Fruit fly (Drosophila melanogaster) whole organism, wandering third instar larva: Measurements from ENCODE around the gene CG8301.

Source experiments
- Abd-B ChIP-seq: fragments of >200 bp; optimal IDR thresholded peaks from 2 replicates; lab custom pipeline; 2017; ENCODE audit warnings: missing biosample characterization, missing genetic modification characterization
- CG32264 ChIP-seq: fragments of 200-800 bp; sonication (Bioruptor generic); optimal IDR thresholded peaks from 2 replicates; lab custom pipeline; 2016; ENCODE audit warnings: missing biosample characterization, missing genetic modification characterization
- CG9705 ChIP-seq: fragments of 200-800 bp; sonication (Bioruptor generic); optimal IDR thresholded peaks from 2 replicates; lab custom pipeline; 2018; ENCODE audit warnings: missing biosample characterization, mild to moderate bottlenecking, missing genetic modification characterization
- CrebA ChIP-seq: fragments of 200-800 bp; sonication (Bioruptor generic); optimal IDR thresholded peaks from 2 replicates; lab custom pipeline; 2016; ENCODE audit warnings: missing biosample characterization, mild to moderate bottlenecking, missing genetic modification characterization, borderline replicate concordance
- Dfd ChIP-seq: fragments of >200 bp; optimal IDR thresholded peaks from 2 replicates; lab custom pipeline; 2017; ENCODE audit warnings: missing biosample characterization, missing genetic modification characterization
- Dif ChIP-seq: fragments of 200-275, 200-300 bp; sonication (Bioruptor generic); optimal IDR thresholded peaks from 2 replicates; lab custom pipeline; 2018; ENCODE audit warnings: missing biosample characterization, missing genetic modification characterization; ENCODE audit not compliant: partially characterized antibody
- GATAd ChIP-seq: sonication (Bioruptor generic); optimal IDR thresholded peaks from 2 replicates; lab custom pipeline; 2016; ENCODE audit warnings: missing biosample characterization, missing genetic modification characterization
- HLH106 ChIP-seq: fragments of 200-800 bp; optimal IDR thresholded peaks from 3 replicates; lab custom pipeline; 2019; ENCODE audit warnings: missing biosample characterization, mild to moderate bottlenecking, missing genetic modification characterization, moderate library complexity
- Hnf4 ChIP-seq: fragments of 200-800 bp; sonication (Bioruptor generic); optimal IDR thresholded peaks from 2 replicates; lab custom pipeline; 2016; ENCODE audit warnings: missing biosample characterization, mild to moderate bottlenecking, missing genetic modification characterization
- Hr78 ChIP-seq: fragments of >200 bp; optimal IDR thresholded peaks from 2 replicates; lab custom pipeline; 2017; ENCODE audit warnings: missing biosample characterization, missing genetic modification characterization
- Hr83 ChIP-seq: fragments of 200-300 bp; sonication (Bioruptor generic); optimal IDR thresholded peaks from 2 replicates; lab custom pipeline; 2016; ENCODE audit warnings: missing biosample characterization, mild to moderate bottlenecking, missing genetic modification characterization, moderate library complexity; ENCODE audit not compliant: poor library complexity, severe bottlenecking
- Jra ChIP-seq: sonication (Bioruptor generic); optimal IDR thresholded peaks from 2 replicates; lab custom pipeline; 2016; ENCODE audit warnings: missing biosample characterization, missing genetic modification characterization
- Mio ChIP-seq: sonication (Bioruptor generic); optimal IDR thresholded peaks from 2 replicates; lab custom pipeline; 2016; ENCODE audit warnings: missing biosample characterization, missing genetic modification characterization
- Myc ChIP-seq: fragments of >200 bp; optimal IDR thresholded peaks from 2 replicates; lab custom pipeline; 2017
- N ChIP-seq: fragments of >200 bp; optimal IDR thresholded peaks from 2 replicates; lab custom pipeline; 2018; ENCODE audit warnings: missing biosample characterization, missing external identifiers, missing genetic modification characterization
- OdsH ChIP-seq: fragments of 200-800 bp; sonication (Bioruptor generic); optimal IDR thresholded peaks from 2 replicates; lab custom pipeline; 2016; ENCODE audit warnings: missing biosample characterization, mild to moderate bottlenecking, missing genetic modification characterization
- Rel ChIP-seq, 2 experiments: fragments of 200-800 bp; sonication (Bioruptor generic) in 1 of 2; optimal IDR thresholded peaks; 2 replicates in 1 of 2; 3 replicates in 1 of 2; lab custom pipeline; 2016 to 2019; ENCODE audit warnings: mild to moderate bottlenecking in 2 of 2, missing biosample characterization in 2 of 2, missing genetic modification characterization in 2 of 2, moderate library complexity in 1 of 2
- Sp1 ChIP-seq: fragments of 200-800 bp; sonication (Bioruptor generic); optimal IDR thresholded peaks from 3 replicates; lab custom pipeline; 2019; ENCODE audit warnings: missing biosample characterization, mild to moderate bottlenecking, missing genetic modification characterization, moderate library complexity
- Vsx2 ChIP-seq: fragments of 200-300, 225-300 bp; sonication (Bioruptor generic); optimal IDR thresholded peaks from 2 replicates; lab custom pipeline; 2018; ENCODE audit warnings: missing biosample characterization, missing genetic modification characterization; ENCODE audit not compliant: partially characterized antibody
- br ChIP-seq: fragments of 200-800 bp; sonication (Bioruptor generic); optimal IDR thresholded peaks from 2 replicates; lab custom pipeline; 2016; ENCODE audit warnings: missing biosample characterization, missing genetic modification characterization
- brk ChIP-seq: fragments of 200-800 bp; sonication (Bioruptor generic); optimal IDR thresholded peaks from 2 replicates; lab custom pipeline; 2016; ENCODE audit warnings: missing biosample characterization, mild to moderate bottlenecking, missing genetic modification characterization
- dl ChIP-seq, 2 experiments: fragments of 175-275, 200-275 bp in 1 of 2; fragments of 200-275 bp in 1 of 2; sonication (Bioruptor generic); optimal IDR thresholded peaks; lab custom pipeline; 2018; ENCODE audit warnings: mild to moderate bottlenecking in 2 of 2, missing biosample characterization in 2 of 2, missing genetic modification characterization in 2 of 2, moderate library complexity in 2 of 2; ENCODE audit not compliant: partially characterized antibody in 2 of 2, insufficient read depth in 1 of 2
- dmrt93B ChIP-seq: fragments of 200-800 bp; sonication (Bioruptor generic); optimal IDR thresholded peaks from 2 replicates; lab custom pipeline; 2018; ENCODE audit warnings: missing biosample characterization, mild to moderate bottlenecking, missing genetic modification characterization
- dsf ChIP-seq: sonication (Bioruptor generic); optimal IDR thresholded peaks from 2 replicates; lab custom pipeline; 2016; ENCODE audit warnings: missing biosample characterization, missing genetic modification characterization, borderline replicate concordance
- ey ChIP-seq: fragments of 200-800 bp; sonication (Bioruptor generic); optimal IDR thresholded peaks from 2 replicates; lab custom pipeline; 2016; ENCODE audit warnings: missing biosample characterization, missing genetic modification characterization
- foxo ChIP-seq, 2 experiments: fragments of 200-800 bp; sonication (Bioruptor generic); optimal IDR thresholded peaks; 2 replicates in 1 of 2; 3 replicates in 1 of 2; lab custom pipeline; 2016 to 2017; ENCODE audit warnings: missing biosample characterization in 2 of 2, missing genetic modification characterization in 2 of 2
- fru ChIP-seq: fragments of 200-800 bp; sonication (Bioruptor generic); optimal IDR thresholded peaks from 3 replicates; lab custom pipeline; 2016; ENCODE audit warnings: missing biosample characterization, mild to moderate bottlenecking, missing genetic modification characterization
- h ChIP-seq: fragments of 200-800 bp; sonication (Bioruptor generic); optimal IDR thresholded peaks from 3 replicates; lab custom pipeline; 2016; ENCODE audit warnings: missing biosample characterization, mild to moderate bottlenecking, missing genetic modification characterization
- jim ChIP-seq: fragments of 175-275, 200-325 bp; sonication (Bioruptor generic); optimal IDR thresholded peaks from 2 replicates; lab custom pipeline; 2016; ENCODE audit warnings: missing biosample characterization, mild to moderate bottlenecking, missing genetic modification characterization
- lola ChIP-seq: fragments of >200 bp; optimal IDR thresholded peaks from 2 replicates; lab custom pipeline; 2017; ENCODE audit warnings: missing biosample characterization, missing genetic modification characterization
- pan ChIP-seq: fragments of >200 bp; optimal IDR thresholded peaks from 2 replicates; lab custom pipeline; 2017
- psq ChIP-seq: fragments of 200-800 bp; sonication (Bioruptor generic); optimal IDR thresholded peaks from 3 replicates; lab custom pipeline; 2017; ENCODE audit warnings: missing biosample characterization, mild to moderate bottlenecking, missing genetic modification characterization, moderate library complexity
- rgr ChIP-seq: fragments of 200-800 bp; sonication (Bioruptor generic); optimal IDR thresholded peaks from 3 replicates; lab custom pipeline; 2016; ENCODE audit warnings: missing biosample characterization, mild to moderate bottlenecking, missing genetic modification characterization
- sage ChIP-seq: fragments of 200-800 bp; sonication (Bioruptor generic); optimal IDR thresholded peaks from 2 replicates; lab custom pipeline; 2016; ENCODE audit warnings: missing biosample characterization, mild to moderate bottlenecking, missing genetic modification characterization
- sv ChIP-seq: fragments of 200-800 bp; sonication (Bioruptor generic); optimal IDR thresholded peaks from 3 replicates; lab custom pipeline; 2016; ENCODE audit warnings: missing biosample characterization, missing genetic modification characterization
- tai ChIP-seq: sonication (Bioruptor generic); optimal IDR thresholded peaks from 2 replicates; lab custom pipeline; 2016; ENCODE audit warnings: missing biosample characterization, missing genetic modification characterization
- usp ChIP-seq: fragments of >200 bp; optimal IDR thresholded peaks from 2 replicates; lab custom pipeline; 2017; ENCODE audit warnings: missing biosample characterization, missing genetic modification characterization
- woc ChIP-seq: sonication (Bioruptor generic); optimal IDR thresholded peaks from 2 replicates; lab custom pipeline; 2016; ENCODE audit warnings: missing biosample characterization, mild to moderate bottlenecking, missing genetic modification characterization

Gene CG8301

dm6 chr3R:9590952-9591532, 9.9 kb downstream of the CG8301 start, which contains the start of the genes bocks and CG8312:
Gene bocks (minus strand): TSS chr3R:9591002.
Gene CG8312 (plus strand): TSS chr3R:9591309.
- no peak for TF ChIP-seq Hr78
- TF ChIP-seq Jra (GFP tag; lab: Kevin White, UChicago): peak; percentile 80
- TF ChIP-seq woc: no peak
- no peak for TF ChIP-seq sage (GFP tag; lab: Kevin White, UChicago)
- TF ChIP-seq pan: no peak
- no peak for TF ChIP-seq Rel (GFP tag; optimal IDR thresholded peaks at IDR 0.05; lab: Kevin White, UChicago)
- peak; percentile 48 for TF ChIP-seq Rel (tag; optimal IDR thresholded peaks at IDR 0.05; lab: Kevin White, UChicago)
- TF ChIP-seq ey (GFP tag; lab: Kevin White, UChicago): peak; percentile 25
- TF ChIP-seq GATAd (GFP tag; lab: Kevin White, UChicago): no peak
- TF ChIP-seq Sp1: peak; percentile 21
- TF ChIP-seq N (GFP tag; lab: Kevin White, UChicago): no peak
- no peak for TF ChIP-seq dmrt93B
- TF ChIP-seq Myc (lab: Kevin White, UChicago): peak; percentile 63
- no peak for TF ChIP-seq dl (GFP tag; optimal IDR thresholded peaks at IDR 0.05; lab: Kevin White, UChicago; ENCODE audit: insufficient read depth in 1 of 2, partially characterized antibody in 2 of 2)
- no peak for TF ChIP-seq CrebA (GFP tag; lab: Kevin White, UChicago)
- TF ChIP-seq Dif (GFP tag; lab: Kevin White, UChicago): no peak
- TF ChIP-seq foxo (GFP tag; optimal IDR thresholded peaks at IDR 0.05; lab: Kevin White, UChicago): peak in 1 of 2 experiments; percentile 46
- TF ChIP-seq OdsH (GFP tag; lab: Kevin White, UChicago): no peak
- no peak for TF ChIP-seq tai (GFP tag; lab: Kevin White, UChicago)
- no peak for TF ChIP-seq CG32264 (GFP tag; lab: Kevin White, UChicago)
- TF ChIP-seq usp: no peak
- TF ChIP-seq Vsx2 (GFP tag; lab: Kevin White, UChicago): no peak
- no peak for TF ChIP-seq Abd-B (GFP tag; lab: Kevin White, UChicago)
- no peak for TF ChIP-seq jim (GFP tag; lab: Kevin White, UChicago)
- TF ChIP-seq dsf (GFP tag; lab: Kevin White, UChicago): no peak
- TF ChIP-seq brk (GFP tag; lab: Kevin White, UChicago): no peak
- TF ChIP-seq Dfd (GFP tag; lab: Kevin White, UChicago): no peak
- peak; percentile 63 for TF ChIP-seq br
- TF ChIP-seq CG9705 (GFP tag; lab: Kevin White, UChicago): peak; percentile 22
- TF ChIP-seq sv (GFP tag; lab: Kevin White, UChicago): peak; percentile 27
- TF ChIP-seq h (GFP tag; lab: Kevin White, UChicago): peak; percentile 53
- peak; percentile 36 for TF ChIP-seq HLH106 (tag; lab: Kevin White, UChicago)
- TF ChIP-seq rgr (GFP tag; lab: Kevin White, UChicago): peak; percentile 42
- peak; percentile 65 for TF ChIP-seq fru (GFP tag; lab: Kevin White, UChicago)
- TF ChIP-seq Mio (GFP tag; lab: Kevin White, UChicago): no peak
- no peak for TF ChIP-seq lola (GFP tag; lab: Kevin White, UChicago)
- peak; percentile 31 for TF ChIP-seq Hr83 (GFP tag; lab: Kevin White, UChicago)
- TF ChIP-seq psq: no peak
- peak; percentile 78 for TF ChIP-seq Hnf4 (GFP tag; lab: Kevin White, UChicago)

- TF ChIP-seq Mio (GFP tag; lab: Kevin White, UChicago) (no peak), Myc (lab: Kevin White, UChicago) (no peak), brk (GFP tag; lab: Kevin White, UChicago) (no peak), psq (no peak), N (GFP tag; lab: Kevin White, UChicago) (no peak), Rel (GFP tag; optimal IDR thresholded peaks at IDR 0.05; lab: Kevin White, UChicago) (no peak), Rel (tag; optimal IDR thresholded peaks at IDR 0.05; lab: Kevin White, UChicago) (no peak), GATAd (GFP tag; lab: Kevin White, UChicago) (no peak), Sp1 (no peak), tai (GFP tag; lab: Kevin White, UChicago) (no peak)
Measured at dm6 chr3R:9591769-9592388, 10.8 kb downstream of the CG8301 start.
